Fruit fly (Drosophila melanogaster) whole organism, pupa: ENCODE measurements around the gene CG33641.

Source experiments
- CG15710 ChIP-seq: fragments of 200-800 bp; sonication (Bioruptor generic); optimal IDR thresholded peaks from 2 replicates; lab custom pipeline; 2018; ENCODE audit warnings: missing biosample characterization, mild to moderate bottlenecking, missing genetic modification characterization, moderate library complexity
- CG32121 ChIP-seq: fragments of 200-800 bp; sonication (Bioruptor generic); IDR thresholded peaks from 2 replicates; pipeline ENCODE4 v1.3.6; 2022; ENCODE audit warnings: missing biosample characterization, missing genetic modification characterization
- CG4496 ChIP-seq: fragments of 200-800 bp; sonication (Bioruptor generic); IDR thresholded peaks from 3 replicates; pipeline ENCODE4 v1.3.6; 2022; ENCODE audit warnings: missing biosample characterization, missing genetic modification characterization
- CG8301 ChIP-seq: fragments of 200-800 bp; sonication (Bioruptor generic); optimal IDR thresholded peaks from 2 replicates; lab custom pipeline; 2018; ENCODE audit warnings: missing biosample characterization, mild to moderate bottlenecking, missing genetic modification characterization
- EcR ChIP-seq: fragments of 200-800 bp; sonication (Bioruptor generic); optimal IDR thresholded peaks from 3 replicates; lab custom pipeline; 2019; ENCODE audit warnings: missing biosample characterization, missing genetic modification characterization, mild to moderate bottlenecking, moderate library complexity, missing genetic modification reagents
- Pif1A ChIP-seq: fragments of 200-800 bp; sonication (Bioruptor generic); optimal IDR thresholded peaks from 3 replicates; lab custom pipeline; 2016; ENCODE audit warnings: missing biosample characterization, missing genetic modification characterization

dm6 chr2L:13530774-13531173 is 1.9 kb downstream of the CG33641 start, which contains the start of gene CG33643:
- TF ChIP-seq Pif1A (no peak), CG4496 (GFP tag; lab: Robert Waterston, UW) (no peak), CG32121 (GFP tag; lab: Robert Waterston, UW) (no peak), EcR (GFP tag; lab: Kevin White, UChicago) (no peak), CG15710 (tag; lab: Kevin White, UChicago) (no peak), CG8301 (no peak)
